Worm (Caenorhabditis elegans) whole organism, L4 larva: ENCODE measurements around the gene srh-170.

ENCODE experiments used
- F44E2.7 ChIP-seq: fragments of 200-800 bp; sonication (Bioruptor generic); IDR thresholded peaks from 2 replicates; pipeline ENCODE4 v2.1.2; 2022; ENCODE audit warnings: missing genetic modification characterization, missing compliant biosample characterization
- T26A8.4 ChIP-seq: fragments of 200-800 bp; sonication (Bioruptor generic); IDR thresholded peaks from 2 replicates; pipeline ENCODE4 v1.3.6; 2022; ENCODE audit warnings: missing genetic modification characterization, missing compliant biosample characterization
- ZK337.2 ChIP-seq: fragments of 200-800 bp; sonication (Bioruptor generic); IDR thresholded peaks from 2 replicates; pipeline ENCODE4 v1.3.6; 2022; ENCODE audit warnings: missing genetic modification reagents, missing genetic modification characterization, missing compliant biosample characterization
- aha-1 ChIP-seq: fragments of 150-350 bp; peaks from one replicate; lab custom pipeline; 2014; ENCODE audit warnings: missing biosample characterization, missing genetic modification characterization
- ama-1 ChIP-seq: fragments of 150-350 bp; optimal IDR thresholded peaks from 2 replicates; lab custom pipeline; 2014; ENCODE audit warnings: inconsistent platforms, mixed read lengths
- ces-1 ChIP-seq: fragments of 150-350 bp; sonication (generic microtip); optimal IDR thresholded peaks from 4 replicates; lab custom pipeline; 2014; ENCODE audit warnings: missing biosample characterization, missing genetic modification reagents, missing genetic modification characterization
- lsy-2 ChIP-seq, 2 experiments: fragments of 150-350 bp in 1 of 2; sonication (generic microtip) in 1 of 2; optimal IDR thresholded peaks; 2 replicates each; lab custom pipeline; 2014 to 2017; ENCODE audit warnings: missing biosample characterization in 2 of 2, missing genetic modification characterization in 2 of 2
- mdl-1 ChIP-seq, 2 experiments: fragments of 150-350 bp in 1 of 2; sonication (generic microtip) in 1 of 2; optimal IDR thresholded peaks; 2 replicates each; lab custom pipeline; 2014 to 2017; ENCODE audit warnings: missing biosample characterization in 2 of 2, missing genetic modification characterization in 2 of 2
- nhr-237 ChIP-seq: sonication (generic microtip); optimal IDR thresholded peaks from 2 replicates; lab custom pipeline; 2017; ENCODE audit warnings: missing biosample characterization, missing genetic modification characterization
- pqm-1 ChIP-seq: sonication (generic microtip); optimal IDR thresholded peaks from 2 replicates; lab custom pipeline; 2017; ENCODE audit warnings: missing biosample characterization, missing genetic modification characterization
- set-16 ChIP-seq: fragments of 200-800 bp; sonication (Bioruptor generic); IDR thresholded peaks from 2 replicates; pipeline ENCODE4 v1.3.6; 2022; ENCODE audit warnings: missing genetic modification reagents, missing genetic modification characterization, missing compliant biosample characterization
- skn-1 ChIP-seq: fragments of 150-350 bp; optimal IDR thresholded peaks from 2 replicates; lab custom pipeline; 2014; ENCODE audit warnings: missing biosample characterization, missing genetic modification characterization
- tag-97 ChIP-seq: fragments of 200-800 bp; sonication (Bioruptor generic); IDR thresholded peaks from 2 replicates; pipeline ENCODE4 v1.3.6; 2022; ENCODE audit warnings: missing genetic modification characterization, missing compliant biosample characterization
- unc-130 ChIP-seq: sonication (generic microtip); optimal IDR thresholded peaks from 2 replicates; lab custom pipeline; 2016; ENCODE audit warnings: missing genetic modification reagents, missing genetic modification characterization, missing compliant biosample characterization

- TF ChIP-seq F44E2.7 (GFP tag; lab: Robert Waterston, UW) (no peak), ces-1 (GFP tag; lab: Kevin White, UChicago) (no peak), set-16 (GFP tag; lab: Robert Waterston, UW) (no peak), lsy-2 (tag; optimal IDR thresholded peaks at IDR 0.05; lab: Kevin White, UChicago) (no peak), aha-1 (tag; lab: Kevin White, UChicago) (no peak), nhr-237 (tag; lab: Kevin White, UChicago) (no peak), T26A8.4 (no peak), tag-97 (GFP tag; lab: Robert Waterston, UW) (no peak), mdl-1 (tag; optimal IDR thresholded peaks at IDR 0.05; lab: Kevin White, UChicago) (no peak), ama-1 (no peak), unc-130 (GFP tag; lab: Kevin White, UChicago) (no peak), skn-1 (tag; lab: Kevin White, UChicago) (no peak), ZK337.2 (no peak), pqm-1 (tag; lab: Kevin White, UChicago) (no peak)
These were observed 39.6 kb downstream of the srh-170 start, which contains the start of gene clec-230 for ce11 chrV:15349044-15349443.
